Fruit fly (Drosophila melanogaster): ENCODE data around the gene CG43886.

DNA sequence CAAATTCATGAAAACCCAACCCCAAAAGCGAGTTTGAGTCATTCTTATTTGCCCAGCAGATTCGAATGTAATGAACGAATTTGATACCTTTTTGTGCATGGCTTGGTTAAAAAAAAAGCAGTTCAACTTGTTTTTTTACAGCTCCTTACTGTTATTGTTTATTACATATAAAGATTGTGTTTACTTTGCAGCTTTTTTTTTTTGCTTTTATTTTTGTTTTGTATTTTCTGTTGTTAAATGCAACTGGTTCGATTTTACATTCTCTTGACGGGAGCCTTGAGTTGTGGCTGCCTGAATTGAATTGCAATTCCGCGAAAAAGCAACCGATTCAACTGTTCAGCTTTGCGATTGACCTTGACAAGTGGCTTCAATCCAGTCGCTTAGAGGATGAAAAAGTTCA lies 5.0 kb downstream of the CG43886 start:
- TF ChIP-seq pan (optimal IDR thresholded peaks at IDR 0.05): no peak
- TF ChIP-seq br (GFP tag; optimal IDR thresholded peaks at IDR 0.05): no peak
- no peak for TF ChIP-seq CG32264 (GFP tag; optimal IDR thresholded peaks at IDR 0.05)
- no peak for TF ChIP-seq fru (GFP tag; optimal IDR thresholded peaks at IDR 0.05)
- TF ChIP-seq CG9705 (GFP tag; optimal IDR thresholded peaks at IDR 0.05): no peak
- no peak for TF ChIP-seq psq (GFP tag; optimal IDR thresholded peaks at IDR 0.05)
- no peak for TF ChIP-seq dl (GFP tag; optimal IDR thresholded peaks at IDR 0.05; ENCODE audit: insufficient read depth in 1 of 2, partially characterized antibody in 2 of 2)
- no peak for TF ChIP-seq Hr83 (GFP tag; optimal IDR thresholded peaks at IDR 0.05; ENCODE audit: poor library complexity, severe bottlenecking)
- TF ChIP-seq usp (GFP tag; optimal IDR thresholded peaks at IDR 0.05): no peak
- TF ChIP-seq GATAd (GFP tag; optimal IDR thresholded peaks at IDR 0.05): no peak
- no peak for TF ChIP-seq OdsH (GFP tag; optimal IDR thresholded peaks at IDR 0.05)
- no peak for TF ChIP-seq Jra (GFP tag; optimal IDR thresholded peaks at IDR 0.05)
- no peak for TF ChIP-seq Rel (GFP tag; optimal IDR thresholded peaks at IDR 0.05)
- no peak for TF ChIP-seq Rel (tag; optimal IDR thresholded peaks at IDR 0.05)
- TF ChIP-seq Abd-B (GFP tag; optimal IDR thresholded peaks at IDR 0.05): no peak
